Worm (Caenorhabditis elegans) whole organism, L2 larva: ENCODE results near the gene Y75B7AL.2.
A peak's percentile ranks its signal among the peaks of the same experiment; 100 is the strongest.

Experiments used
- C34F6.9 ChIP-seq: fragments of 150-350 bp; optimal IDR thresholded peaks from 2 replicates; lab custom pipeline; 2014; ENCODE audit warnings: missing biosample characterization, missing genetic modification characterization
- F13H6.1 ChIP-seq: sonication (generic microtip); optimal IDR thresholded peaks from 2 replicates; lab custom pipeline; 2016; ENCODE audit warnings: missing genetic modification characterization, missing compliant biosample characterization
- R02D3.7 ChIP-seq: fragments of 150-350 bp; optimal IDR thresholded peaks from 2 replicates; lab custom pipeline; 2014; ENCODE audit warnings: missing biosample characterization, missing genetic modification characterization
- Y55F3AM.14 ChIP-seq: fragments of 200-800 bp; sonication (Bioruptor generic); optimal IDR thresholded peaks from 2 replicates; lab custom pipeline; 2018; ENCODE audit warnings: mild to moderate bottlenecking, missing genetic modification characterization, missing compliant biosample characterization
- ZK546.5 ChIP-seq: sonication (generic microtip); optimal IDR thresholded peaks from 2 replicates; lab custom pipeline; 2017; ENCODE audit warnings: missing biosample characterization, missing genetic modification characterization
- alr-1 ChIP-seq: fragments of 150-350 bp; optimal IDR thresholded peaks from 2 replicates; lab custom pipeline; 2014; ENCODE audit warnings: missing biosample characterization, missing genetic modification characterization
- aly-2 ChIP-seq: fragments of 150-350 bp; optimal IDR thresholded peaks from 2 replicates; lab custom pipeline; 2014; ENCODE audit warnings: missing biosample characterization, missing genetic modification characterization
- ama-1 ChIP-seq: fragments of 150-350 bp; optimal IDR thresholded peaks from 2 replicates; lab custom pipeline; 2018; ENCODE audit warnings: inconsistent platforms
- blmp-1 ChIP-seq: sonication (generic microtip); optimal IDR thresholded peaks from 2 replicates; lab custom pipeline; 2017; ENCODE audit warnings: missing genetic modification characterization, mild to moderate bottlenecking, missing compliant biosample characterization, antibody characterized with exemption, moderate library complexity; ENCODE audit not compliant: insufficient read depth
- ceh-16 ChIP-seq: fragments of 150-350 bp; optimal IDR thresholded peaks from 2 replicates; lab custom pipeline; 2014; ENCODE audit warnings: missing biosample characterization, missing genetic modification characterization
- egl-27 ChIP-seq: sonication (generic microtip); optimal IDR thresholded peaks from 3 replicates; lab custom pipeline; 2017; ENCODE audit warnings: missing biosample characterization, missing genetic modification reagents, missing genetic modification characterization
- elt-1 ChIP-seq: fragments of 150-350 bp; optimal IDR thresholded peaks from 2 replicates; lab custom pipeline; 2014; ENCODE audit warnings: missing biosample characterization, missing genetic modification characterization
- fos-1 ChIP-seq: fragments of 150-350 bp; optimal IDR thresholded peaks from 2 replicates; lab custom pipeline; 2014; ENCODE audit warnings: missing biosample characterization, missing genetic modification characterization
- gmeb-1 ChIP-seq: fragments of 150-350 bp; optimal IDR thresholded peaks from 2 replicates; lab custom pipeline; 2014; ENCODE audit warnings: missing biosample characterization, missing genetic modification characterization
- lin-13 ChIP-seq: fragments of 150-350 bp; optimal IDR thresholded peaks from 2 replicates; lab custom pipeline; 2014; ENCODE audit warnings: missing biosample characterization, missing genetic modification reagents, missing genetic modification characterization
- lsy-2 ChIP-seq, 2 experiments: fragments of 150-350 bp in 1 of 2; sonication (generic microtip) in 1 of 2; optimal IDR thresholded peaks; 2 replicates each; lab custom pipeline; 2014 to 2017; ENCODE audit warnings: missing biosample characterization in 2 of 2, missing genetic modification characterization in 2 of 2
- mbf-1 ChIP-seq: sonication (generic microtip); optimal IDR thresholded peaks from 2 replicates; lab custom pipeline; 2017; ENCODE audit warnings: missing biosample characterization, missing genetic modification characterization
- nhr-11 ChIP-seq: fragments of 150-350 bp; optimal IDR thresholded peaks from 2 replicates; lab custom pipeline; 2014; ENCODE audit warnings: missing biosample characterization, missing genetic modification characterization
- nhr-12 ChIP-seq: fragments of 150-350 bp; optimal IDR thresholded peaks from 2 replicates; lab custom pipeline; 2014; ENCODE audit warnings: missing biosample characterization, missing genetic modification characterization
- nhr-129 ChIP-seq: fragments of 150-350 bp; optimal IDR thresholded peaks from 2 replicates; lab custom pipeline; 2014; ENCODE audit warnings: missing biosample characterization, missing genetic modification characterization
- nhr-21 ChIP-seq: fragments of 150-350 bp; optimal IDR thresholded peaks from 2 replicates; lab custom pipeline; 2014; ENCODE audit warnings: missing biosample characterization, missing genetic modification characterization
- nhr-237 ChIP-seq: fragments of 150-350 bp; optimal IDR thresholded peaks from 2 replicates; lab custom pipeline; 2014; ENCODE audit warnings: missing biosample characterization, missing genetic modification characterization
- nhr-25 ChIP-seq: fragments of 150-350 bp; sonication (generic microtip); optimal IDR thresholded peaks from 3 replicates; lab custom pipeline; 2014; ENCODE audit warnings: missing biosample characterization, missing genetic modification characterization
- nhr-77 ChIP-seq: fragments of 150-350 bp; optimal IDR thresholded peaks from 2 replicates; lab custom pipeline; 2014; ENCODE audit warnings: missing biosample characterization, missing genetic modification characterization
- peb-1 ChIP-seq: fragments of 150-350 bp; optimal IDR thresholded peaks from 2 replicates; lab custom pipeline; 2014; ENCODE audit warnings: missing biosample characterization, missing genetic modification characterization
- sem-4 ChIP-seq: fragments of 150-350 bp; optimal IDR thresholded peaks from 2 replicates; lab custom pipeline; 2014; ENCODE audit warnings: missing biosample characterization, missing genetic modification reagents, missing genetic modification characterization
- skn-1 ChIP-seq: sonication (generic microtip); optimal IDR thresholded peaks from 2 replicates; lab custom pipeline; 2017; ENCODE audit warnings: missing biosample characterization, missing genetic modification characterization
- sma-3 ChIP-seq: sonication (generic microtip); optimal IDR thresholded peaks from 2 replicates; lab custom pipeline; 2016; ENCODE audit warnings: missing genetic modification reagents, missing genetic modification characterization, missing compliant biosample characterization
- sma-9 ChIP-seq, 2 experiments: fragments of 150-350 bp in 1 of 2; sonication (generic microtip) in 1 of 2; optimal IDR thresholded peaks; 2 replicates each; lab custom pipeline; 2014 to 2016; ENCODE audit warnings: missing genetic modification characterization in 2 of 2, mild to moderate bottlenecking in 1 of 2, missing biosample characterization in 1 of 2, missing compliant biosample characterization in 1 of 2, missing genetic modification reagents in 1 of 2, moderate library complexity in 1 of 2
- snpc-4 ChIP-seq: fragments of 150-350 bp; optimal IDR thresholded peaks from 2 replicates; lab custom pipeline; 2014; ENCODE audit warnings: missing biosample characterization, missing genetic modification characterization
- unc-39 ChIP-seq: fragments of 150-350 bp; optimal IDR thresholded peaks from 2 replicates; lab custom pipeline; 2014; ENCODE audit warnings: missing biosample characterization, missing genetic modification characterization
- unc-62 ChIP-seq: fragments of 150-350 bp; optimal IDR thresholded peaks from 2 replicates; lab custom pipeline; 2014; ENCODE audit warnings: missing biosample characterization, missing genetic modification reagents, missing genetic modification characterization
- ztf-11 ChIP-seq: sonication (generic microtip); optimal IDR thresholded peaks from 2 replicates; lab custom pipeline; 2017; ENCODE audit warnings: missing biosample characterization, missing genetic modification characterization
- ztf-4 ChIP-seq: fragments of 150-350 bp; optimal IDR thresholded peaks from 2 replicates; lab custom pipeline; 2014; ENCODE audit warnings: missing biosample characterization, missing genetic modification characterization

The Y75B7AL.2 gene

DNA sequence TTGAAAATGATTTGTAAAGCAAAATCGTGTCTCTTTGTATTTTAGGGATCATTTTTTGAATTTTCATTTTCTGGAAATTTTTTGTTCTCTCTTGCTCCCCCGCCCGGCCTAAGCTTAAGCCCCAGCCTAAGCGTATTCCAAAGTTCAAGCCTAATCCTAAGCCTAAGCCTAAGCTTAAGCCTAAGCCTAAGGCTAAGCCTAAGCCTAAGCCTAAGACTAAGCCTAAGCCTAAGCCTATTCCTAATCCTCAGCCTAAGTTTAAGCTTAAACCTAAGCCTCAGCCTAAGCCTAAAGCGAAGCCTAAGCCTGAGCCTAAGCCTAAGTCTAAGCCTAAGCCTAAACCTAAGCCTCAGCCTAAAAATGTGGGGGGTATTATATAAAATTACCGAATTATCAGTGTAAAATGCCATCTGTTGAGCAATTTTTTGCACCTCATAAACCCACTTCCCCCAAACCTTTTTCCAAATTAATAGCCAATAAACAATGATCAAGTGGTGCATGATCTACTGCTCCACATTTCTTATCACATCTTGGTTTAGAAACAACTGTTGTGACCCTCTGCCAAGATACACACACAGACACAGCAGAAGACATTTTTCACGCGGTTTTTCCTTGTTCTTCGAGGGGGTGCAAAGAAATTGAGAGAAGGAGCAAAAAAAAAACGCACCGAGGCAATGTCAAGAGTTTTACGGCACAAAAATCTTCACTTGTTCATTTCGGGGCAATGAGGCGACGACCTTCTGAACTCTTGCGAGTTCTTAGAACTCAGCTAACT lies 16.5 kb downstream of the Y75B7AL.2 start:
- peak; percentile 9 for TF ChIP-seq sma-9 (GFP tag; optimal IDR thresholded peaks at IDR 0.05; lab: Kevin White, UChicago)
- no peak for TF ChIP-seq sma-9 (tag; optimal IDR thresholded peaks at IDR 0.05; lab: Kevin White, UChicago)
- TF ChIP-seq aly-2 (tag; lab: Kevin White, UChicago): no peak

ce11 chrV:1337701-1338100 lies 20.2 kb downstream of the Y75B7AL.2 start:
- no peak for TF ChIP-seq elt-1
- no peak for TF ChIP-seq sma-9 (GFP tag; optimal IDR thresholded peaks at IDR 0.05; lab: Kevin White, UChicago)
- TF ChIP-seq sma-9 (tag; optimal IDR thresholded peaks at IDR 0.05; lab: Kevin White, UChicago): no peak
- no peak for TF ChIP-seq nhr-12 (tag; lab: Kevin White, UChicago)
- no peak for TF ChIP-seq F13H6.1 (tag; lab: Kevin White, UChicago)
- no peak for TF ChIP-seq sma-3 (GFP tag; lab: Kevin White, UChicago)
- TF ChIP-seq ztf-4 (tag; lab: Kevin White, UChicago): no peak
- TF ChIP-seq unc-62 (GFP tag; lab: Kevin White, UChicago): no peak
- TF ChIP-seq fos-1 (tag; lab: Kevin White, UChicago): no peak
- no peak for TF ChIP-seq alr-1 (tag; lab: Kevin White, UChicago)
- no peak for TF ChIP-seq sem-4 (tag; lab: Kevin White, UChicago)

DNA sequence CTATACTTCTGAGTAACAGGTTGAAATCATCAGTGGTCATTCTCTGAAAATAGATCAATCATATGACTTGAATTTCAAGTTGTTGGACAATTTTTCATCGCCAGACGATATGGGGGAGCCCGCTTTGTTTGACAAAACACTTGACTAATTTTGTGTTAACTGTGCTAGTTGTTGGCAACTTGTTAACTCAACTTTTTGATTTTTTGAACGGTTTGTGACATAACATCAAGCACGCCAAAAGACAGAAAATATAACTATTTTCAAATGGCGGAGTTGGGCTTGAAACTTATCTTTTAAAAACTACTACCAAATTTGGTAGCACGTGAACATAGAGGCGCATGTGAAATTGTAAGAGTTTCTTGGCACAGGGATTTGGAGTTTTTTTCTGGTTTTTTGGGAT lies 22.1 kb downstream of the Y75B7AL.2 start:
- TF ChIP-seq egl-27 (tag; lab: Kevin White, UChicago): no peak
- no peak for TF ChIP-seq alr-1 (tag; lab: Kevin White, UChicago)
- TF ChIP-seq ZK546.5 (tag; lab: Kevin White, UChicago): no peak
- TF ChIP-seq unc-39 (tag; lab: Kevin White, UChicago): no peak
- no peak for TF ChIP-seq nhr-237 (tag; lab: Kevin White, UChicago)
- TF ChIP-seq snpc-4 (tag; lab: Kevin White, UChicago): no peak
- no peak for TF ChIP-seq R02D3.7 (tag; lab: Kevin White, UChicago)
- TF ChIP-seq ama-1 (lab: Kevin White, UChicago): no peak
- no peak for TF ChIP-seq peb-1 (tag; lab: Kevin White, UChicago)
- no peak for TF ChIP-seq nhr-11
- TF ChIP-seq nhr-77 (tag; lab: Kevin White, UChicago): no peak
- no peak for TF ChIP-seq lin-13 (GFP tag; lab: Kevin White, UChicago)
- TF ChIP-seq ceh-16: no peak
- no peak for TF ChIP-seq gmeb-1 (tag; lab: Kevin White, UChicago)
- TF ChIP-seq F13H6.1 (tag; lab: Kevin White, UChicago): no peak

DNA sequence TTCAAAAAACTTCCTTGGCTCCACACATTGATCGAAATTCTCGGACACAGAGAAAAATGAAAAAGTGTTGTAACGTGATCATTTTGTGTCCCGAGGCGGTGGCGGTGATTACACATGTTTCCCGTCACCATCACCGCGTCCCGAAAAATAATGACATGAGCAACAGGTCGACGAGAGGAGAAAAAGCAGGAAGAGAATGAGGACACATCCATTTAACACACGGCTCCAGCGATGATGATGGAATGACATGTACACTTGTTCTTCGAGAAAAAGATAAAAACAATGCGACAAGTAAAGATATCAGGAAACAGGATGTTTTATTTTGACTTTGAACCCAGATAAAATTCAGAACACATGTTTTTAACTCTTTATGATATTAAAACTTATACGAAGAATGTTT lies 30.6 kb downstream of the Y75B7AL.2 start:
- peak in 1 of 2 experiments; percentile 12 for TF ChIP-seq lsy-2 (tag; optimal IDR thresholded peaks at IDR 0.05; lab: Kevin White, UChicago)
- no peak for TF ChIP-seq mbf-1
- TF ChIP-seq blmp-1 (tag; lab: Kevin White, UChicago): no peak
- no peak for TF ChIP-seq sem-4 (tag; lab: Kevin White, UChicago)
- no peak for TF ChIP-seq nhr-21
- no peak for TF ChIP-seq R02D3.7 (tag; lab: Kevin White, UChicago)
- TF ChIP-seq ztf-4 (tag; lab: Kevin White, UChicago): no peak
- TF ChIP-seq unc-62 (GFP tag; lab: Kevin White, UChicago): no peak
- TF ChIP-seq F13H6.1 (tag; lab: Kevin White, UChicago): peak; percentile 31
- TF ChIP-seq gmeb-1 (tag; lab: Kevin White, UChicago): no peak
- TF ChIP-seq egl-27 (tag; lab: Kevin White, UChicago): no peak
- TF ChIP-seq skn-1: no peak
- TF ChIP-seq nhr-25 (tag; lab: Kevin White, UChicago): no peak
- no peak for TF ChIP-seq ama-1 (lab: Kevin White, UChicago)
- TF ChIP-seq C34F6.9 (tag; lab: Kevin White, UChicago): no peak
- TF ChIP-seq nhr-129 (tag; lab: Kevin White, UChicago): peak; percentile 46
- TF ChIP-seq aly-2 (tag; lab: Kevin White, UChicago): no peak
- no peak for TF ChIP-seq ztf-11 (tag; lab: Kevin White, UChicago)
- TF ChIP-seq ceh-16: no peak
- TF ChIP-seq lin-13 (GFP tag; lab: Kevin White, UChicago): no peak
- TF ChIP-seq Y55F3AM.14 (GFP tag; lab: Kevin White, UChicago): no peak
